Worm (Caenorhabditis elegans) whole organism, midembryonic: ENCODE results near the gene grl-19.

Experiments used
- T22C8.4 ChIP-seq: fragments of 200-800 bp; sonication (Bioruptor generic); IDR thresholded peaks from 2 replicates; pipeline ENCODE4 v1.3.6; 2022; ENCODE audit warnings: missing genetic modification characterization, missing compliant biosample characterization
- cog-1 ChIP-seq: sonication (generic microtip); optimal IDR thresholded peaks from 2 replicates; lab custom pipeline; 2016; ENCODE audit warnings: missing genetic modification characterization, missing compliant biosample characterization
- flt-1 ChIP-seq: fragments of 200-800 bp; sonication (Bioruptor generic); IDR thresholded peaks from 2 replicates; pipeline ENCODE4 v1.3.6; 2022; ENCODE audit warnings: missing genetic modification characterization, missing compliant biosample characterization
- klf-2 ChIP-seq: fragments of 200-800 bp; sonication (Bioruptor generic); conservative IDR thresholded peaks from 2 replicates; pipeline ENCODE4 v1.3.6; 2022; ENCODE audit warnings: missing genetic modification reagents, missing genetic modification characterization, missing compliant biosample characterization
- med-1 ChIP-seq: sonication (generic microtip); optimal IDR thresholded peaks from 2 replicates; lab custom pipeline; 2017; ENCODE audit warnings: missing genetic modification characterization, mild to moderate bottlenecking, missing compliant biosample characterization, antibody characterized with exemption, missing genetic modification reagents; ENCODE audit not compliant: insufficient read depth
- ref-1 ChIP-seq: fragments of 200-800 bp; sonication (Bioruptor generic); conservative IDR thresholded peaks from 2 replicates; pipeline ENCODE4 v1.3.6; 2022; ENCODE audit warnings: missing genetic modification reagents, missing genetic modification characterization, missing compliant biosample characterization
- tab-1 ChIP-seq: fragments of 200-800 bp; sonication (Bioruptor generic); IDR thresholded peaks from 2 replicates; pipeline ENCODE4 v1.3.6; 2022; ENCODE audit warnings: missing genetic modification characterization, missing compliant biosample characterization
- ztf-23 ChIP-seq: fragments of 200-800 bp; sonication (Bioruptor generic); IDR thresholded peaks from 2 replicates; pipeline ENCODE4 v1.3.6; 2022; ENCODE audit warnings: missing genetic modification reagents, missing genetic modification characterization, missing compliant biosample characterization

- TF ChIP-seq T22C8.4 (GFP tag; lab: Robert Waterston, UW) (no peak), flt-1 (GFP tag; lab: Robert Waterston, UW) (no peak), ref-1 (GFP tag; lab: Robert Waterston, UW) (no peak), med-1 (GFP tag; lab: Kevin White, UChicago) (no peak), klf-2 (no peak), tab-1 (GFP tag; lab: Robert Waterston, UW) (no peak), cog-1 (no peak), ztf-23 (GFP tag; lab: Robert Waterston, UW) (no peak)
Measured at ce11 chrIV:293163-293755, 40.9 kb upstream of the grl-19 start.
